Worm (Caenorhabditis elegans) whole organism, young adult: ENCODE measurements around the gene F48F7.5.

Source experiments
- F49E8.2 ChIP-seq: sonication (generic microtip); optimal IDR thresholded peaks from 3 replicates; lab custom pipeline; 2017; ENCODE audit warnings: missing genetic modification characterization, mild to moderate bottlenecking, missing compliant biosample characterization, antibody characterized with exemption, moderate library complexity; ENCODE audit not compliant: insufficient read depth
- F55B11.4 ChIP-seq: sonication (generic microtip); optimal IDR thresholded peaks from 2 replicates; lab custom pipeline; 2016; ENCODE audit warnings: missing compliant biosample characterization, missing genetic modification characterization, borderline replicate concordance; ENCODE audit not compliant: insufficient read depth
- Y56A3A.18 ChIP-seq: fragments of 200-800 bp; sonication (Bioruptor generic); IDR thresholded peaks from 2 replicates; pipeline ENCODE4 v1.3.6; 2022; ENCODE audit warnings: missing genetic modification reagents, missing genetic modification characterization, missing compliant biosample characterization
- nhr-27 ChIP-seq: fragments of 200-800 bp; sonication (Bioruptor generic); optimal IDR thresholded peaks from 2 replicates; lab custom pipeline; 2018; ENCODE audit warnings: mild to moderate bottlenecking, missing genetic modification characterization, moderate library complexity, missing compliant biosample characterization
- ztf-25 ChIP-seq: fragments of 200-800 bp; sonication (Bioruptor generic); IDR thresholded peaks from 2 replicates; pipeline ENCODE4 v1.3.6; 2022; ENCODE audit warnings: missing genetic modification reagents, missing genetic modification characterization, missing compliant biosample characterization

ce11 chrX:13974448-13975071 lies 893 bp upstream of the F48F7.5 start:
- TF ChIP-seq nhr-27 (tag; lab: Kevin White, UChicago) (no peak), ztf-25 (GFP tag; lab: Robert Waterston, UW) (no peak), F49E8.2 (tag; lab: Kevin White, UChicago) (no peak), F55B11.4 (tag; lab: Kevin White, UChicago) (no peak), Y56A3A.18 (no peak)
